Worm (Caenorhabditis elegans) whole organism, midembryonic: ENCODE results near the gene F22E5.20.
"Not testable (repeated sequence)": the region's sequence is repeated elsewhere in the genome, so short reads cannot be mapped to it uniquely, and the experiment has no call there.

Experiments
- T22C8.4 ChIP-seq: fragments of 200-800 bp; sonication (Bioruptor generic); IDR thresholded peaks from 2 replicates; pipeline ENCODE4 v1.3.6; 2022; ENCODE audit warnings: missing genetic modification characterization, missing compliant biosample characterization
- cog-1 ChIP-seq: sonication (generic microtip); optimal IDR thresholded peaks from 2 replicates; lab custom pipeline; 2016; ENCODE audit warnings: missing genetic modification characterization, missing compliant biosample characterization
- flt-1 ChIP-seq: fragments of 200-800 bp; sonication (Bioruptor generic); IDR thresholded peaks from 2 replicates; pipeline ENCODE4 v1.3.6; 2022; ENCODE audit warnings: missing genetic modification characterization, missing compliant biosample characterization
- klf-2 ChIP-seq: fragments of 200-800 bp; sonication (Bioruptor generic); conservative IDR thresholded peaks from 2 replicates; pipeline ENCODE4 v1.3.6; 2022; ENCODE audit warnings: missing genetic modification reagents, missing genetic modification characterization, missing compliant biosample characterization
- med-1 ChIP-seq: sonication (generic microtip); optimal IDR thresholded peaks from 2 replicates; lab custom pipeline; 2017; ENCODE audit warnings: missing genetic modification characterization, mild to moderate bottlenecking, missing compliant biosample characterization, antibody characterized with exemption, missing genetic modification reagents; ENCODE audit not compliant: insufficient read depth
- ref-1 ChIP-seq: fragments of 200-800 bp; sonication (Bioruptor generic); conservative IDR thresholded peaks from 2 replicates; pipeline ENCODE4 v1.3.6; 2022; ENCODE audit warnings: missing genetic modification reagents, missing genetic modification characterization, missing compliant biosample characterization
- tab-1 ChIP-seq: fragments of 200-800 bp; sonication (Bioruptor generic); IDR thresholded peaks from 2 replicates; pipeline ENCODE4 v1.3.6; 2022; ENCODE audit warnings: missing genetic modification characterization, missing compliant biosample characterization
- ztf-23 ChIP-seq: fragments of 200-800 bp; sonication (Bioruptor generic); IDR thresholded peaks from 2 replicates; pipeline ENCODE4 v1.3.6; 2022; ENCODE audit warnings: missing genetic modification reagents, missing genetic modification characterization, missing compliant biosample characterization
- ztf-29 ChIP-seq: fragments of 200-800 bp; sonication (Bioruptor generic); IDR thresholded peaks from 2 replicates; pipeline ENCODE4 v1.3.6; 2022; ENCODE audit warnings: missing genetic modification reagents, missing genetic modification characterization, missing compliant biosample characterization

The F22E5.20 gene

ce11 chrII:2644498-2644897, 28.9 kb downstream of the F22E5.20 start, which contains the start of gene F22E5.11:
Gene F22E5.11, minus strand, starts transcription at chrII:2644598.
- TF ChIP-seq T22C8.4 (GFP tag; lab: Robert Waterston, UW) (no peak), ref-1 (GFP tag; lab: Robert Waterston, UW) (no peak), tab-1 (GFP tag; lab: Robert Waterston, UW) (no peak), cog-1 (no peak), ztf-23 (GFP tag; lab: Robert Waterston, UW) (no peak), klf-2 (GFP tag; lab: Robert Waterston, UW) (no peak), flt-1 (GFP tag; lab: Robert Waterston, UW) (no peak), med-1 (GFP tag; lab: Kevin White, UChicago) (no peak), ztf-29 (GFP tag; lab: Robert Waterston, UW) (no peak)

ce11 chrII:2641777-2642176, 31.7 kb downstream of the F22E5.20 start, which contains the start of gene F22E5.7:
Gene F22E5.7, plus strand, starts transcription at chrII:2642077.
- no peak for TF ChIP-seq ref-1 (GFP tag; lab: Robert Waterston, UW)
- TF ChIP-seq ztf-23 (GFP tag; lab: Robert Waterston, UW) = no peak
- TF ChIP-seq ztf-29 (GFP tag; lab: Robert Waterston, UW) = no peak

DNA sequence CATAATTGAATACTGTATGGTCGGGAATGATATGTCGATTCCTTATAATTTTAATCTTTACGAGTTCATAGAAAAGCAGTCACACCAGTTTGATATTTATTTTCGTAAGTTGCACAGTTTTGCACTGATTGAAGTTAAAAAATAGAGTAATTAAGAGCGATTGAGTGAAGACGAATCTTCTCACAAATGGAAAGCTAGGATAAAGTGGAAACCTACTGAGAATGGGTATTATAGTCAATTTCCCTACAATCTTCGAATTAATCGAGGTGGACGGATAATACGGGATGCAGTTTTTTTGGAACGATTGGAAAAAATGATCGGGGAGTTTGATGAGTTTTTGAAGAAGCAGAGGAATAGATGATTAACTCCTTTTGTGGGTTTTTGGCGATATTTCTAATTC, 32.5 kb downstream of the F22E5.20 start, which contains the start of gene F22E5.23:
Gene F22E5.23, plus strand, starts transcription at position 301 of the 400 bp plus-strand sequence.
- no peak for TF ChIP-seq ref-1 (GFP tag; lab: Robert Waterston, UW)
- no peak for TF ChIP-seq ztf-23 (GFP tag; lab: Robert Waterston, UW)
- TF ChIP-seq ztf-29 (GFP tag; lab: Robert Waterston, UW) = no peak
- TF ChIP-seq T22C8.4 (GFP tag; lab: Robert Waterston, UW) = no peak
- TF ChIP-seq cog-1 = no peak
- TF ChIP-seq klf-2 (GFP tag; lab: Robert Waterston, UW) = no peak
- TF ChIP-seq med-1 (GFP tag; lab: Kevin White, UChicago) = no peak
- TF ChIP-seq flt-1 (GFP tag; lab: Robert Waterston, UW) = no peak
- no peak for TF ChIP-seq tab-1 (GFP tag; lab: Robert Waterston, UW)

- not testable (repeated sequence) for TF ChIP-seq tab-1, ztf-23, ref-1 (GFP tag; lab: Robert Waterston, UW)
These were observed 33.9 kb downstream of the F22E5.20 start, which contains the start of gene F22E5.8 for ce11 chrII:2639401-2640088. Gene F22E5.8, plus strand, starts transcription at chrII:2640038.

- no peak for TF ChIP-seq klf-2 (GFP tag; lab: Robert Waterston, UW)
These were observed 35.4 kb downstream of the F22E5.20 start, which contains the start of gene F22E5.9 for ce11 chrII:2638062-2638461. Gene F22E5.9, plus strand, starts transcription at chrII:2638388.

ce11 chrII:2637359-2637758, 36.1 kb downstream of the F22E5.20 start, which contains the start of gene F22E5.21:
Gene F22E5.21, minus strand, starts transcription at chrII:2637459.
- TF ChIP-seq klf-2 (GFP tag; lab: Robert Waterston, UW) (no peak), T22C8.4 (GFP tag; lab: Robert Waterston, UW) (no peak), ztf-29 (GFP tag; lab: Robert Waterston, UW) (no peak), med-1 (GFP tag; lab: Kevin White, UChicago) (no peak), ref-1 (GFP tag; lab: Robert Waterston, UW) (no peak), tab-1 (GFP tag; lab: Robert Waterston, UW) (no peak), flt-1 (GFP tag; lab: Robert Waterston, UW) (no peak), ztf-23 (GFP tag; lab: Robert Waterston, UW) (no peak), cog-1 (no peak)

ce11 chrII:2631169-2631568, 42.3 kb downstream of the F22E5.20 start, which contains the start of gene D2062.1:
Gene D2062.1, plus strand, starts transcription at chrII:2631469.
- TF ChIP-seq cog-1 (no peak), klf-2 (GFP tag; lab: Robert Waterston, UW) (no peak), ref-1 (GFP tag; lab: Robert Waterston, UW) (no peak), med-1 (GFP tag; lab: Kevin White, UChicago) (no peak), flt-1 (GFP tag; lab: Robert Waterston, UW) (no peak), T22C8.4 (GFP tag; lab: Robert Waterston, UW) (no peak), tab-1 (GFP tag; lab: Robert Waterston, UW) (no peak), ztf-23 (GFP tag; lab: Robert Waterston, UW) (no peak), ztf-29 (GFP tag; lab: Robert Waterston, UW) (no peak)

ce11 chrII:2629270-2629669, 44.2 kb downstream of the F22E5.20 start, which contains the start of gene sri-37:
Gene sri-37, plus strand, starts transcription at chrII:2629570.
- no peak for TF ChIP-seq klf-2 (GFP tag; lab: Robert Waterston, UW)
- no peak for TF ChIP-seq ztf-29 (GFP tag; lab: Robert Waterston, UW)
- no peak for TF ChIP-seq cog-1
- TF ChIP-seq flt-1 (GFP tag; lab: Robert Waterston, UW) = no peak
- no peak for TF ChIP-seq ref-1 (GFP tag; lab: Robert Waterston, UW)
- no peak for TF ChIP-seq tab-1 (GFP tag; lab: Robert Waterston, UW)

ce11 chrII:2628401-2628800, 45.0 kb downstream of the F22E5.20 start:
- no peak for TF ChIP-seq tab-1 (GFP tag; lab: Robert Waterston, UW)
- TF ChIP-seq ztf-29 (GFP tag; lab: Robert Waterston, UW) = no peak
- peak; percentile 44; the same call in 1 of the 2 replicates for TF ChIP-seq flt-1 (GFP tag; lab: Robert Waterston, UW)
- no peak for TF ChIP-seq ztf-23 (GFP tag; lab: Robert Waterston, UW)
- TF ChIP-seq ref-1 (GFP tag; lab: Robert Waterston, UW) = no peak
- no peak for TF ChIP-seq cog-1
